Worm (Caenorhabditis elegans): Measurements from ENCODE around the gene lin-33.

The lin-33 gene

DNA sequence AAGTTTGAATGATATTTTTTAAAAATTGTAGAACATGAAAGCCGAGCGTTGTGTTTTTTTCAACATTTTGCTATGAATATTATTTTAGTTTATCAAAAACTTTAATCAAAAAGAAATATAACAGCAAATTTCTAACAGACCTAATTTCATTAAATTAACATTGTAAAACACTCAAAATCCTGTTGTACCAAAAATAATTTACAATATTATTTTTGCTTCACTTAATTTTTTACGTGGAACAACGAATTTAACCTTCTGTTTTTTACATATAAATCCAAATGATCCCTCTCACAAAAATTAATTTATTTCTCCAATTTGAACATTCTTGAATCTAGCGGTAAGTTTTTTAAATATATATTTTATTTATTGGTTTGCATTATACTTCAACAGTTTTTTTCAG lies 3.6 kb downstream of the lin-33 start, which contains the start of gene H32C10.1:
H32C10.1 (plus strand) TSS at position 301 of the 400 bp plus-strand sequence.
- TF ChIP-seq sdz-12 (GFP tag; optimal IDR thresholded peaks at IDR 0.05) (no peak), zfp-2 (tag; optimal IDR thresholded peaks at IDR 0.05) (no peak), daf-8 (GFP tag; IDR thresholded peaks at IDR 0.05) (no peak)

DNA sequence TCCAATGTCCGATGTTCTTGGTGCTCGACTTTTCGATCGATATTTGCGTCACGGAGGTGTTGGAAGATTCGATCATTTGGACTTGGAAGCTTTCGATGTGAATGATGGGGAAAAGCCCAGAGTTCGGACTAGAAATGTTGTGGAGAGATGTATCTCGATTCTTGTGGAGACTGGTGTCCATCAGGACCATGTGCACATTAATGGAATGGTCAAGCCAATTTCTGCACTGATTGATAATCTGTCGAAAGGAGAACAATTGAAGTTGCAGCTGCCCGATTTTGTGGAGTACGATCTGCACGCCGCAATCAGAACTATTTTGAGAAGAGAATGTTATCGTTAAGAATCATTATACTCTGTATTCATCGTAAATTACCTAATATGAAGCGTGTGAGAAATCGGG lies 6.7 kb downstream of the lin-33 start:
- peak; percentile 93 for TF ChIP-seq aha-1 (tag)
- no peak for TF ChIP-seq duxl-1 (tag; optimal IDR thresholded peaks at IDR 0.05; ENCODE audit: poor library complexity)
- peak; percentile 3 for TF ChIP-seq ama-1 (optimal IDR thresholded peaks at IDR 0.05)

DNA sequence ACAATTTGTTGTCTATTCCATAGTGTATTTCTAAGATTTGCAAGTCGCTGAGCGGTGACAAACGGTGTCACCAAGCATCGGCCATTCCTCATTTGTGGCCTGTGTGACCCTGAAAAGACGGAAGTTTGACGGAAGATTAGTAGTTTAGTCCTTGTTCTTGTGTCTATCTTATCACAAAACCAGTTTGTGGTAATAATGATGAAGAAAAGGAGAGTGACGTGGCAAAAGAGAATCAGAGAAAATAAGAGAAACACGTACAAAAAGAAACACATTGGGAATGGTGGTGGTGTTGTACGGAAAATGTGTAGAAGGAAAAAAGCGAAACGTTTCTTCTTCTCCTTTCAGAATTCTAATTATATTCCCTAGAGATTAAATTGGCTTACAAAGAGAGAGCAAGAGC lies 8.7 kb downstream of the lin-33 start, which contains the start of gene mcu-1:
mcu-1 (minus strand) TSS at position 109 of the 400 bp plus-strand sequence.
- TF ChIP-seq daf-19 (GFP tag; conservative IDR thresholded peaks at IDR 0.05) (no peak), arid-1 (GFP tag; conservative IDR thresholded peaks at IDR 0.05) (no peak), daf-12 (tag; optimal IDR thresholded peaks at IDR 0.05) (no peak), ceh-44 (GFP tag; IDR thresholded peaks at IDR 0.05) (no peak), mxl-2 (GFP tag; conservative IDR thresholded peaks at IDR 0.05) (no peak), mes-2 (tag; optimal IDR thresholded peaks at IDR 0.05; ENCODE audit: poor library complexity, severe bottlenecking) (peak; percentile 45), nhr-42 (GFP tag; IDR thresholded peaks at IDR 0.05) (no peak), unc-39 (tag; optimal IDR thresholded peaks at IDR 0.05) (no peak), ceh-32 (tag; optimal IDR thresholded peaks at IDR 0.05; ENCODE audit: poor library complexity) (no peak), tra-1 (GFP tag; IDR thresholded peaks at IDR 0.05) (0 out of 2 replicates have a peak, but pooled peaks have one; percentile 9), gei-8 (GFP tag; optimal IDR thresholded peaks at IDR 0.05) (no peak), fkh-10 (GFP tag; optimal IDR thresholded peaks at IDR 0.05) (no peak), snpc-4 (tag; optimal IDR thresholded peaks at IDR 0.05) (no peak), set-16 (GFP tag; IDR thresholded peaks at IDR 0.05) (no peak), lir-3 (tag; optimal IDR thresholded peaks at IDR 0.05) (no peak), ZK337.2 (GFP tag; IDR thresholded peaks at IDR 0.05) (no peak), lsy-2 (tag; optimal IDR thresholded peaks at IDR 0.05) (peak in 1 of 2 experiments; percentile 11), mdt-29 (GFP tag; IDR thresholded peaks at IDR 0.05) (no peak), ceh-20 (GFP tag; IDR thresholded peaks at IDR 0.05) (no peak), hlh-30 (tag; optimal IDR thresholded peaks at IDR 0.05; ENCODE audit: insufficient read depth) (no peak), dmd-8 (GFP tag; IDR thresholded peaks at IDR 0.05) (no peak), nhr-28 (tag; optimal IDR thresholded peaks at IDR 0.05) (peak; percentile 90), dve-1 (tag; optimal IDR thresholded peaks at IDR 0.05; ENCODE audit: insufficient read depth) (peak; percentile 53), nhr-11 (tag; optimal IDR thresholded peaks at IDR 0.05) (no peak), attf-4 (tag; optimal IDR thresholded peaks at IDR 0.05) (no peak), mxl-3 (GFP tag; optimal IDR thresholded peaks at IDR 0.05) (peak; percentile 78), F49E8.2 (tag; optimal IDR thresholded peaks at IDR 0.05; ENCODE audit: borderline replicate concordance) (no peak), nhr-102 (tag; optimal IDR thresholded peaks at IDR 0.05) (no peak), D1046.2 (GFP tag; IDR thresholded peaks at IDR 0.05) (no peak), skn-1 (tag; optimal IDR thresholded peaks at IDR 0.05) (no peak), rbr-2 (tag; optimal IDR thresholded peaks at IDR 0.05) (no peak), daf-8 (GFP tag; IDR thresholded peaks at IDR 0.05) (no peak), hlh-11 (tag; optimal IDR thresholded peaks at IDR 0.05) (peak; percentile 56), dpl-1 (GFP tag; optimal IDR thresholded peaks at IDR 0.05) (no peak), nhr-77 (tag; optimal IDR thresholded peaks at IDR 0.05) (peak; percentile 69), lim-7 (GFP tag; IDR thresholded peaks at IDR 0.05) (no peak), hmg-1.1 (GFP tag; IDR thresholded peaks at IDR 0.05) (no peak), aha-1 (tag) (peak; percentile 83), vab-7 (GFP tag; IDR thresholded peaks at IDR 0.05) (no peak), zfp-3 (GFP tag; conservative IDR thresholded peaks at IDR 0.05) (no peak), fos-1 (tag; optimal IDR thresholded peaks at IDR 0.05) (no peak), nhr-48 (tag; optimal IDR thresholded peaks at IDR 0.05) (peak; percentile 19), dmd-6 (GFP tag; IDR thresholded peaks at IDR 0.05) (0 out of 2 replicates have a peak, but pooled peaks have one; percentile 18), ama-1 (optimal IDR thresholded peaks at IDR 0.05) (no peak), F10B5.3 (tag; optimal IDR thresholded peaks at IDR 0.05) (no peak)
